Fruit fly (Drosophila melanogaster) whole organism, embryonic: ENCODE data around the gene uif.

ENCODE experiments used
- Abd-B ChIP-seq: fragments of 200-800 bp; sonication (Bioruptor generic); optimal IDR thresholded peaks from 2 replicates; lab custom pipeline; 2018; ENCODE audit warnings: missing biosample characterization, mild to moderate bottlenecking, missing genetic modification characterization, moderate library complexity
- Ada2b ChIP-seq: fragments of 200-800 bp; sonication (Bioruptor generic); IDR thresholded peaks from 2 replicates; pipeline ENCODE4 v1.3.6; 2022; ENCODE audit warnings: missing biosample characterization, missing genetic modification characterization
- Aef1 ChIP-seq: fragments of 200-800 bp; sonication (Bioruptor generic); IDR thresholded peaks from 3 replicates; pipeline ENCODE4 v1.3.6; 2022; ENCODE audit warnings: missing biosample characterization, missing genetic modification characterization
- CG10267 ChIP-seq: fragments of 200-800 bp; sonication (Bioruptor generic); optimal IDR thresholded peaks from 2 replicates; lab custom pipeline; 2018; ENCODE audit warnings: missing biosample characterization, mild to moderate bottlenecking, missing genetic modification characterization, moderate library complexity
- CG12299 ChIP-seq: fragments of 200-800 bp; sonication (Bioruptor generic); optimal IDR thresholded peaks from 2 replicates; lab custom pipeline; 2018; ENCODE audit warnings: missing biosample characterization, mild to moderate bottlenecking, missing genetic modification characterization
- CG1233 ChIP-seq: fragments of 200-800 bp; sonication (Bioruptor generic); optimal IDR thresholded peaks from 4 replicates; lab custom pipeline; 2018; ENCODE audit warnings: missing biosample characterization, mild to moderate bottlenecking, missing genetic modification characterization
- CG13287 ChIP-seq: fragments of 200-800 bp; sonication (Bioruptor generic); IDR thresholded peaks from 2 replicates; pipeline ENCODE4 v1.3.6; 2022; ENCODE audit warnings: missing biosample characterization, missing genetic modification characterization; ENCODE audit not compliant: partially characterized antibody
- CG14050 ChIP-seq: fragments of 200-800 bp; sonication (Bioruptor generic); IDR thresholded peaks from 3 replicates; pipeline ENCODE4 v1.3.6; 2022; ENCODE audit warnings: missing biosample characterization, missing genetic modification characterization
- CG17385 ChIP-seq: fragments of 200-800 bp; sonication (Bioruptor generic); optimal IDR thresholded peaks from 3 replicates; lab custom pipeline; 2018; ENCODE audit warnings: missing biosample characterization, mild to moderate bottlenecking, missing genetic modification characterization
- CG17829 ChIP-seq: fragments of 200-800 bp; optimal IDR thresholded peaks from 2 replicates; lab custom pipeline; 2019; ENCODE audit warnings: missing biosample characterization, mild to moderate bottlenecking, missing genetic modification characterization, moderate library complexity
- CG18262 ChIP-seq: fragments of 200-800 bp; optimal IDR thresholded peaks from 3 replicates; lab custom pipeline; 2019; ENCODE audit warnings: missing biosample characterization, mild to moderate bottlenecking, missing genetic modification characterization, moderate library complexity
- CG18764 ChIP-seq: fragments of 200-800 bp; sonication (Bioruptor generic); optimal IDR thresholded peaks from 3 replicates; lab custom pipeline; 2016; ENCODE audit warnings: missing biosample characterization, missing genetic modification characterization
- CG30403 ChIP-seq: fragments of 200-800 bp; sonication (Bioruptor generic); optimal IDR thresholded peaks from 3 replicates; lab custom pipeline; 2016; ENCODE audit warnings: missing biosample characterization, missing genetic modification characterization
- CG32772 ChIP-seq: fragments of 200-800 bp; sonication (Bioruptor generic); IDR thresholded peaks from 2 replicates; pipeline ENCODE4 v1.3.6; 2022; ENCODE audit warnings: missing biosample characterization, missing genetic modification characterization
- CG5180 ChIP-seq: fragments of 200-800 bp; sonication (Bioruptor generic); optimal IDR thresholded peaks from 3 replicates; lab custom pipeline; 2017; ENCODE audit warnings: missing biosample characterization, missing genetic modification characterization, mild to moderate bottlenecking, moderate library complexity, missing genetic modification reagents
- CG7357 ChIP-seq: fragments of 200-800 bp; sonication (Bioruptor generic); IDR thresholded peaks from 3 replicates; pipeline ENCODE4 v1.3.6; 2022; ENCODE audit warnings: missing biosample characterization, missing genetic modification characterization
- CG8359 ChIP-seq: fragments of 200-800 bp; sonication (Bioruptor generic); optimal IDR thresholded peaks from 2 replicates; lab custom pipeline; 2017; ENCODE audit warnings: missing biosample characterization, mild to moderate bottlenecking, missing genetic modification characterization, borderline replicate concordance
- Camta ChIP-seq: fragments of 200-800 bp; sonication (Bioruptor generic); optimal IDR thresholded peaks from 2 replicates; lab custom pipeline; 2016; ENCODE audit warnings: missing biosample characterization, missing genetic modification characterization
- Dad ChIP-seq: fragments of 200-800 bp; sonication (Bioruptor generic); optimal IDR thresholded peaks from 3 replicates; lab custom pipeline; 2016; ENCODE audit warnings: missing biosample characterization, missing genetic modification characterization
- Dip2 ChIP-seq: fragments of 200-800 bp; sonication (Bioruptor generic); IDR thresholded peaks from 2 replicates; pipeline ENCODE4 v1.3.6; 2022; ENCODE audit warnings: missing biosample characterization, missing genetic modification characterization
- E2f2 ChIP-seq: fragments of 200-800 bp; sonication (Bioruptor generic); IDR thresholded peaks from 2 replicates; pipeline ENCODE4 v1.3.6; 2022; ENCODE audit warnings: missing biosample characterization, missing genetic modification characterization
- HLHmδ ChIP-seq: fragments of 200-800 bp; sonication (Bioruptor generic); optimal IDR thresholded peaks from 2 replicates; lab custom pipeline; 2018; ENCODE audit warnings: missing biosample characterization, mild to moderate bottlenecking, missing genetic modification characterization, moderate library complexity
- Lhr ChIP-seq: fragments of 200-800 bp; sonication (Bioruptor generic); optimal IDR thresholded peaks from 3 replicates; lab custom pipeline; 2017; ENCODE audit warnings: mild to moderate bottlenecking, missing biosample characterization, missing genetic modification reagents, missing genetic modification characterization
- MESR4 ChIP-seq: fragments of 200-800 bp; sonication (Bioruptor generic); optimal IDR thresholded peaks from 2 replicates; lab custom pipeline; 2018; ENCODE audit warnings: missing biosample characterization, mild to moderate bottlenecking, missing genetic modification characterization, moderate library complexity
- ac ChIP-seq: fragments of 200-800 bp; sonication (Bioruptor generic); optimal IDR thresholded peaks from 3 replicates; lab custom pipeline; 2017; ENCODE audit warnings: missing biosample characterization, mild to moderate bottlenecking, missing genetic modification characterization
- bab2 ChIP-seq: fragments of 200-800 bp; sonication (Bioruptor generic); optimal IDR thresholded peaks from 2 replicates; lab custom pipeline; 2016; ENCODE audit warnings: missing biosample characterization, missing genetic modification characterization
- cg ChIP-seq: fragments of 200-800 bp; sonication (Bioruptor generic); optimal IDR thresholded peaks from 3 replicates; lab custom pipeline; 2019; ENCODE audit warnings: missing biosample characterization, mild to moderate bottlenecking, missing genetic modification characterization, moderate library complexity
- chif ChIP-seq, 2 experiments: fragments of 200-800 bp; sonication (Bioruptor generic); optimal IDR thresholded peaks; 3 replicates each; lab custom pipeline; 2016; ENCODE audit warnings: missing biosample characterization in 2 of 2, missing genetic modification characterization in 2 of 2
- crol ChIP-seq: fragments of 200-800 bp; sonication (Bioruptor generic); IDR thresholded peaks from 2 replicates; pipeline ENCODE4 v1.3.6; 2022; ENCODE audit warnings: missing biosample characterization, missing genetic modification characterization
- dm ChIP-seq: fragments of 200-800 bp; sonication (Bioruptor generic); optimal IDR thresholded peaks from 3 replicates; lab custom pipeline; 2016; ENCODE audit warnings: missing biosample characterization, missing genetic modification characterization
- ewg ChIP-seq: fragments of 200-800 bp; sonication (Bioruptor generic); optimal IDR thresholded peaks from 3 replicates; lab custom pipeline; 2017; ENCODE audit warnings: mild to moderate bottlenecking, missing biosample characterization, missing genetic modification reagents, missing genetic modification characterization
- grau ChIP-seq: fragments of 200-800 bp; optimal IDR thresholded peaks from 3 replicates; lab custom pipeline; 2019; ENCODE audit warnings: missing biosample characterization, mild to moderate bottlenecking, missing genetic modification characterization, moderate library complexity
- h ChIP-seq: fragments of >200 bp; optimal IDR thresholded peaks from 2 replicates; lab custom pipeline; 2017
- hth ChIP-seq: fragments of >200 bp; optimal IDR thresholded peaks from 2 replicates; lab custom pipeline; 2017; ENCODE audit warnings: inconsistent platforms
- ind ChIP-seq: fragments of 200-800 bp; sonication (Bioruptor generic); optimal IDR thresholded peaks from 3 replicates; lab custom pipeline; 2016; ENCODE audit warnings: missing biosample characterization, missing genetic modification characterization
- jigr1 ChIP-seq: fragments of 200-800 bp; sonication (Bioruptor generic); IDR thresholded peaks from 3 replicates; pipeline ENCODE4 v1.3.6; 2022; ENCODE audit warnings: missing biosample characterization, missing genetic modification characterization
- knrl ChIP-seq: fragments of 200-800 bp; sonication (Bioruptor generic); IDR thresholded peaks from 3 replicates; pipeline ENCODE4 v1.3.6; 2022; ENCODE audit warnings: missing biosample characterization, missing genetic modification characterization; ENCODE audit not compliant: partially characterized antibody
- lab ChIP-seq: fragments of 200-800 bp; sonication (Bioruptor generic); optimal IDR thresholded peaks from 3 replicates; lab custom pipeline; 2017; ENCODE audit warnings: missing biosample characterization, missing genetic modification characterization, mild to moderate bottlenecking, moderate library complexity, missing genetic modification reagents
- lmd ChIP-seq: fragments of 200-800 bp; sonication (Bioruptor generic); IDR thresholded peaks from 2 replicates; pipeline ENCODE4 v1.3.6; 2022; ENCODE audit warnings: missing biosample characterization, missing genetic modification characterization
- mirr ChIP-seq: fragments of 200-800 bp; sonication (Bioruptor generic); optimal IDR thresholded peaks from 3 replicates; lab custom pipeline; 2018; ENCODE audit warnings: missing biosample characterization, mild to moderate bottlenecking, missing genetic modification characterization
- nerfin-1 ChIP-seq: fragments of 200-800 bp; sonication (Bioruptor generic); optimal IDR thresholded peaks from 3 replicates; lab custom pipeline; 2019; ENCODE audit warnings: missing biosample characterization, mild to moderate bottlenecking, missing genetic modification characterization, moderate library complexity
- nerfin-2 ChIP-seq: fragments of 200-800 bp; sonication (Bioruptor generic); IDR thresholded peaks from 2 replicates; pipeline ENCODE4 v1.3.6; 2022; ENCODE audit warnings: missing biosample characterization, missing genetic modification characterization; ENCODE audit not compliant: partially characterized antibody
- pum ChIP-seq: fragments of 200-800 bp; sonication (Bioruptor generic); optimal IDR thresholded peaks from 2 replicates; lab custom pipeline; 2016; ENCODE audit warnings: missing biosample characterization, missing genetic modification characterization
- row ChIP-seq: fragments of 200-800 bp; sonication (Bioruptor generic); IDR thresholded peaks from 3 replicates; pipeline ENCODE4 v1.3.6; 2022; ENCODE audit warnings: missing biosample characterization, missing genetic modification characterization
- sqz ChIP-seq: fragments of 200-800 bp; sonication (Bioruptor generic); optimal IDR thresholded peaks from 3 replicates; lab custom pipeline; 2018; ENCODE audit warnings: missing biosample characterization, mild to moderate bottlenecking, missing genetic modification characterization
- stwl ChIP-seq: fragments of 200-800 bp; sonication (Bioruptor generic); optimal IDR thresholded peaks from 3 replicates; lab custom pipeline; 2018; ENCODE audit warnings: missing biosample characterization, mild to moderate bottlenecking, missing genetic modification characterization, moderate library complexity
- vnd ChIP-seq: fragments of 200-800 bp; sonication (Bioruptor generic); IDR thresholded peaks from 3 replicates; pipeline ENCODE4 v1.3.6; 2022; ENCODE audit warnings: missing biosample characterization, missing genetic modification characterization; ENCODE audit not compliant: partially characterized antibody
- wdn ChIP-seq: fragments of 200-800 bp; sonication (Bioruptor generic); IDR thresholded peaks from 2 replicates; pipeline ENCODE4 v1.3.6; 2022; ENCODE audit warnings: missing biosample characterization, missing genetic modification characterization
- zen ChIP-seq: fragments of 200-800 bp; sonication (Bioruptor generic); optimal IDR thresholded peaks from 3 replicates; lab custom pipeline; 2018; ENCODE audit warnings: missing biosample characterization, mild to moderate bottlenecking, missing genetic modification characterization, moderate library complexity

The uif gene

dm6 chr2L:7042150-7042811, 32.1 kb upstream of the uif start (continued):
- peak; percentile 41; the same call in 1 of the 2 replicates for TF ChIP-seq CG32772 (GFP tag; lab: Robert Waterston, UW)
- no peak for TF ChIP-seq CG8359 (GFP tag; lab: Kevin White, UChicago)
- peak; percentile 52 for TF ChIP-seq Ada2b (GFP tag; lab: Robert Waterston, UW)
- TF ChIP-seq CG17829 (tag; lab: Kevin White, UChicago), result peak; percentile 41
- peak; percentile 19 for TF ChIP-seq grau (tag; lab: Kevin White, UChicago)
- no peak for TF ChIP-seq ac
- peak in 1 of 2 experiments; percentile 2 for TF ChIP-seq chif (GFP tag; optimal IDR thresholded peaks at IDR 0.05; lab: Kevin White, UChicago)
- TF ChIP-seq CG14050 (GFP tag; lab: Robert Waterston, UW), result peak; percentile 22; the same call in 1 of the 3 replicates
- TF ChIP-seq CG10267, result peak; percentile 97
- TF ChIP-seq pum (GFP tag; lab: Kevin White, UChicago), result peak; percentile 32
- TF ChIP-seq Dip2 (GFP tag; lab: Robert Waterston, UW), result no peak
- no peak for TF ChIP-seq zen (tag; lab: Kevin White, UChicago)
- peak; percentile 4 for TF ChIP-seq ind
- peak; percentile 66 for TF ChIP-seq MESR4 (GFP tag; lab: Kevin White, UChicago)
- peak; percentile 42; the same call in 1 of the 3 replicates for TF ChIP-seq vnd (GFP tag; lab: Robert Waterston, UW)
- TF ChIP-seq E2f2 (GFP tag; lab: Robert Waterston, UW), result peak; percentile 98
- TF ChIP-seq knrl (GFP tag; lab: Robert Waterston, UW), result peak; percentile 55
- TF ChIP-seq dm (GFP tag; lab: Kevin White, UChicago), result peak; percentile 82
- TF ChIP-seq CG7357 (GFP tag; lab: Robert Waterston, UW), result 0 out of 3 replicates have a peak, but pooled peaks have one; percentile 7
- TF ChIP-seq CG17385 (GFP tag; lab: Kevin White, UChicago), result peak; percentile 57
- TF ChIP-seq nerfin-1 (tag; lab: Kevin White, UChicago), result peak; percentile 35
- peak; percentile 35 for TF ChIP-seq CG12299
- TF ChIP-seq stwl (tag; lab: Kevin White, UChicago), result peak; percentile 86
- TF ChIP-seq HLHmδ (GFP tag; lab: Kevin White, UChicago), result peak; percentile 84
- TF ChIP-seq CG1233 (GFP tag; lab: Kevin White, UChicago), result peak; percentile 43
- peak; percentile 44 for TF ChIP-seq CG30403 (GFP tag; lab: Kevin White, UChicago)
- no peak for TF ChIP-seq CG18764 (GFP tag; lab: Kevin White, UChicago)
- TF ChIP-seq ewg (GFP tag; lab: Kevin White, UChicago), result peak; percentile 47
- TF ChIP-seq wdn, result peak; percentile 52; the same call in 1 of the 2 replicates
- peak; percentile 73 for TF ChIP-seq Lhr
- TF ChIP-seq row (GFP tag; lab: Robert Waterston, UW), result peak; percentile 70
- peak; percentile 38 for TF ChIP-seq CG18262 (tag; lab: Kevin White, UChicago)
- TF ChIP-seq Abd-B, result no peak
- no peak for TF ChIP-seq Dad
- TF ChIP-seq cg (GFP tag; lab: Kevin White, UChicago), result peak; percentile 47
- TF ChIP-seq bab2 (GFP tag; lab: Kevin White, UChicago), result no peak
- peak; percentile 40 for TF ChIP-seq Aef1 (GFP tag; lab: Robert Waterston, UW)
- peak; percentile 92 for TF ChIP-seq crol (GFP tag; lab: Robert Waterston, UW)
- TF ChIP-seq nerfin-2 (GFP tag; lab: Robert Waterston, UW), result peak; percentile 46; the same call in 1 of the 2 replicates
- peak; percentile 83 for TF ChIP-seq lab
- TF ChIP-seq Camta (GFP tag; lab: Kevin White, UChicago), result no peak
- peak; percentile 54 for TF ChIP-seq lmd (GFP tag; lab: Robert Waterston, UW)
- TF ChIP-seq hth (lab: Kevin White, UChicago), result no peak
- peak; percentile 85 for TF ChIP-seq CG13287 (GFP tag; lab: Robert Waterston, UW)
- TF ChIP-seq sqz (GFP tag; lab: Kevin White, UChicago), result no peak
- peak; percentile 14 for TF ChIP-seq CG5180 (GFP tag; lab: Kevin White, UChicago)
- TF ChIP-seq mirr (GFP tag; lab: Kevin White, UChicago), result peak; percentile 58
- no peak for TF ChIP-seq h
- 0 out of 3 replicates have a peak, but pooled peaks have one; percentile 61 for TF ChIP-seq jigr1 (GFP tag; lab: Robert Waterston, UW)
